Worm (Caenorhabditis elegans) whole organism, midembryonic: Measurements from ENCODE around the gene mcm-3.
"Not testable (repeated sequence)": the region's sequence is repeated elsewhere in the genome, so short reads cannot be mapped to it uniquely, and the experiment has no call there.

ENCODE experiments used
- T22C8.4 ChIP-seq: fragments of 200-800 bp; sonication (Bioruptor generic); IDR thresholded peaks from 2 replicates; pipeline ENCODE4 v1.3.6; 2022; ENCODE audit warnings: missing genetic modification characterization, missing compliant biosample characterization
- cog-1 ChIP-seq: sonication (generic microtip); optimal IDR thresholded peaks from 2 replicates; lab custom pipeline; 2016; ENCODE audit warnings: missing genetic modification characterization, missing compliant biosample characterization
- flt-1 ChIP-seq: fragments of 200-800 bp; sonication (Bioruptor generic); IDR thresholded peaks from 2 replicates; pipeline ENCODE4 v1.3.6; 2022; ENCODE audit warnings: missing genetic modification characterization, missing compliant biosample characterization
- klf-2 ChIP-seq: fragments of 200-800 bp; sonication (Bioruptor generic); conservative IDR thresholded peaks from 2 replicates; pipeline ENCODE4 v1.3.6; 2022; ENCODE audit warnings: missing genetic modification reagents, missing genetic modification characterization, missing compliant biosample characterization
- med-1 ChIP-seq: sonication (generic microtip); optimal IDR thresholded peaks from 2 replicates; lab custom pipeline; 2017; ENCODE audit warnings: missing genetic modification characterization, mild to moderate bottlenecking, missing compliant biosample characterization, antibody characterized with exemption, missing genetic modification reagents; ENCODE audit not compliant: insufficient read depth
- ref-1 ChIP-seq: fragments of 200-800 bp; sonication (Bioruptor generic); conservative IDR thresholded peaks from 2 replicates; pipeline ENCODE4 v1.3.6; 2022; ENCODE audit warnings: missing genetic modification reagents, missing genetic modification characterization, missing compliant biosample characterization
- tab-1 ChIP-seq: fragments of 200-800 bp; sonication (Bioruptor generic); IDR thresholded peaks from 2 replicates; pipeline ENCODE4 v1.3.6; 2022; ENCODE audit warnings: missing genetic modification characterization, missing compliant biosample characterization
- ztf-23 ChIP-seq: fragments of 200-800 bp; sonication (Bioruptor generic); IDR thresholded peaks from 2 replicates; pipeline ENCODE4 v1.3.6; 2022; ENCODE audit warnings: missing genetic modification reagents, missing genetic modification characterization, missing compliant biosample characterization
- ztf-29 ChIP-seq: fragments of 200-800 bp; sonication (Bioruptor generic); IDR thresholded peaks from 2 replicates; pipeline ENCODE4 v1.3.6; 2022; ENCODE audit warnings: missing genetic modification reagents, missing genetic modification characterization, missing compliant biosample characterization

Gene mcm-3

ce11 chrV:15054733-15055132, 4.7 kb downstream of the mcm-3 start:
- TF ChIP-seq ztf-29 (GFP tag; lab: Robert Waterston, UW) (no peak), ztf-23 (GFP tag; lab: Robert Waterston, UW) (no peak), med-1 (no peak), ref-1 (GFP tag; lab: Robert Waterston, UW) (no peak), cog-1 (no peak), flt-1 (GFP tag; lab: Robert Waterston, UW) (no peak), tab-1 (no peak), T22C8.4 (GFP tag; lab: Robert Waterston, UW) (no peak), klf-2 (GFP tag; lab: Robert Waterston, UW) (no peak)

- no peak for TF ChIP-seq klf-2 (GFP tag; lab: Robert Waterston, UW)
- TF ChIP-seq med-1 = no peak
- no peak for TF ChIP-seq ztf-29 (GFP tag; lab: Robert Waterston, UW)
- no peak for TF ChIP-seq ztf-23 (GFP tag; lab: Robert Waterston, UW)
Observed at ce11 chrV:15052368-15052767, 7.0 kb downstream of the mcm-3 start, which contains the start of the genes fbxa-82 and C25D7.5. Gene fbxa-82 (minus strand): TSS chrV:15052530. Gene C25D7.5 (plus strand): TSS chrV:15052650.

ce11 chrV:15051720-15052119, 7.7 kb downstream of the mcm-3 start:
- TF ChIP-seq ztf-23 (GFP tag; lab: Robert Waterston, UW) (no peak), ztf-29 (GFP tag; lab: Robert Waterston, UW) (no peak)

DNA sequence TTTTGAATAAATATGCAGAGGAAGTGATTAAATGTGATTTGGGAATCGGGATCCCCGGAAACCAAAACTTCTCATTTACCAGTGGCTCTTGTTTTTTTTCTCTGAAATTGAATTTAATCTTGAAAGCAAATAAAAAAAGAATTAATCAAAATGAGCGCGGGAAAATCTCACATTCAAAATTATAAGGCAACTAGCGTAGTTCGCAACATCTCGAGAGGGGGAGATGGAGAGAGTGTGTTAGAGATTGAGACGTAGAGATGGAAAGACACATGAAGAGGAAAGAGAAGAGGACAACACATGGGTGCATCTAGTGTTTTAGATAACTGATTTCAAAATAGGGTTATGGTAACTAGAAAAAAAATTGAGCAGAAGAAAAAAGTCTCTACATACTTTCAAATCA, 11.3 kb downstream of the mcm-3 start, which contains the start of gene sdc-3:
TSS of gene sdc-3 (minus strand) at position 101 of the 400 bp plus-strand sequence.
- TF ChIP-seq ztf-23 (GFP tag; lab: Robert Waterston, UW) (no peak), flt-1 (GFP tag; lab: Robert Waterston, UW) (no peak), tab-1 (no peak), T22C8.4 (GFP tag; lab: Robert Waterston, UW) (no peak), klf-2 (GFP tag; lab: Robert Waterston, UW) (no peak), med-1 (no peak), cog-1 (no peak)

- not testable (repeated sequence) for TF ChIP-seq cog-1; ztf-29 (GFP tag; lab: Robert Waterston, UW); tab-1
Observed at ce11 chrV:15036769-15037168, 22.6 kb downstream of the mcm-3 start, which contains the start of gene melo-3. Gene melo-3 (minus strand): TSS chrV:15036869.

ce11 chrV:15031373-15031772, 28.0 kb downstream of the mcm-3 start, which contains the start of gene cng-1:
Gene cng-1 (minus strand): TSS chrV:15031473.
- TF ChIP-seq ztf-29 (GFP tag; lab: Robert Waterston, UW); flt-1 (GFP tag; lab: Robert Waterston, UW); med-1: not testable (repeated sequence)

- TF ChIP-seq ztf-23 (GFP tag; lab: Robert Waterston, UW) (no peak), flt-1 (GFP tag; lab: Robert Waterston, UW) (no peak), tab-1 (no peak), cog-1 (no peak), T22C8.4 (GFP tag; lab: Robert Waterston, UW) (no peak), ztf-29 (GFP tag; lab: Robert Waterston, UW) (no peak), ref-1 (GFP tag; lab: Robert Waterston, UW) (no peak), klf-2 (GFP tag; lab: Robert Waterston, UW) (no peak), med-1 (no peak)
Observed at ce11 chrV:15028896-15029519, 30.4 kb downstream of the mcm-3 start, which contains the start of gene F14H8.8. Gene F14H8.8 (plus strand): TSS chrV:15029469.

ce11 chrV:15023544-15023943, 35.9 kb downstream of the mcm-3 start, which contains the start of gene F14H8.4:
Gene F14H8.4 (plus strand): TSS chrV:15023844.
- TF ChIP-seq flt-1 (GFP tag; lab: Robert Waterston, UW) = no peak
- TF ChIP-seq ref-1 (GFP tag; lab: Robert Waterston, UW) = no peak
- TF ChIP-seq ztf-23 (GFP tag; lab: Robert Waterston, UW) = no peak
- TF ChIP-seq klf-2 (GFP tag; lab: Robert Waterston, UW) = no peak
- TF ChIP-seq cog-1 = no peak
- no peak for TF ChIP-seq T22C8.4 (GFP tag; lab: Robert Waterston, UW)
- TF ChIP-seq med-1 = no peak
- TF ChIP-seq tab-1 = no peak
- no peak for TF ChIP-seq ztf-29 (GFP tag; lab: Robert Waterston, UW)

DNA sequence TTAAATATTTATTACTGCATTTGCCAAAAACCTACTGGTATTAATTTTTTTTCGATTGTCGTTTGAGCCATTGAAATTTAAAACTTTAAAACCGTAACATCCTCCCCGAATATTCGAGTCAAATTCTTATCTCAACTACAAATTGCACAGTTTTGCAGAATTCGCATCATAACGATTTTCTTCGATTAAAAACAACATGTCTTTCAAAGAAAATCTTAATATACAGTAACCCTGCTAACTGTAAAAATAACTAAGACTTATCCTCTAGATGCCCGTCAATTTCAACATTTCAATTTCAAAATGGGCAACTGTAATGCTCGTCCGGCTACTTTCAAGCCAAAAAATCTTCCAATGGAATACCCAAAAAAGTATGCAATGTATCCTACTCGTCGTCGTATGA, 38.7 kb downstream of the mcm-3 start, which contains the start of gene F14H8.5:
TSS of gene F14H8.5 (plus strand) at position 301 of the 400 bp plus-strand sequence.
- no peak for TF ChIP-seq med-1
- no peak for TF ChIP-seq ztf-23 (GFP tag; lab: Robert Waterston, UW)
- no peak for TF ChIP-seq flt-1 (GFP tag; lab: Robert Waterston, UW)
- no peak for TF ChIP-seq cog-1
- TF ChIP-seq klf-2 (GFP tag; lab: Robert Waterston, UW) = no peak

- TF ChIP-seq flt-1 (GFP tag; lab: Robert Waterston, UW) = no peak
- no peak for TF ChIP-seq ztf-29 (GFP tag; lab: Robert Waterston, UW)
- no peak for TF ChIP-seq T22C8.4 (GFP tag; lab: Robert Waterston, UW)
- no peak for TF ChIP-seq med-1
- TF ChIP-seq tab-1 = no peak
- no peak for TF ChIP-seq ref-1 (GFP tag; lab: Robert Waterston, UW)
- no peak for TF ChIP-seq klf-2 (GFP tag; lab: Robert Waterston, UW)
Observed at ce11 chrV:15020229-15020628, 39.2 kb downstream of the mcm-3 start, which contains the start of gene F14H8.2. Gene F14H8.2 (minus strand): TSS chrV:15020329.
